Fruit fly (Drosophila melanogaster) whole organism: Measurements from ENCODE around the gene Sec24CD.

Experiments
- CG8478 ChIP-seq: fragments of >200 bp; optimal IDR thresholded peaks from 2 replicates; lab custom pipeline; 2018; ENCODE audit warnings: inconsistent platforms
- Dll ChIP-seq: fragments of >200 bp; optimal IDR thresholded peaks from 2 replicates; lab custom pipeline; 2017
- EcR ChIP-seq, 2 experiments: fragments of >200 bp; optimal IDR thresholded peaks; 2 replicates each; lab custom pipeline; 2017; ENCODE audit warnings: missing biosample characterization in 2 of 2, missing genetic modification characterization in 2 of 2, missing genetic modification reagents in 2 of 2
- pan ChIP-seq: fragments of >200 bp; optimal IDR thresholded peaks from 2 replicates; lab custom pipeline; 2017
- psq ChIP-seq: fragments of >200 bp; optimal IDR thresholded peaks from 2 replicates; lab custom pipeline; 2017
- usp ChIP-seq: fragments of >200 bp; optimal IDR thresholded peaks from 2 replicates; lab custom pipeline; 2017; ENCODE audit warnings: missing biosample characterization, missing genetic modification characterization, mixed read lengths

Sec24CD gene

DNA sequence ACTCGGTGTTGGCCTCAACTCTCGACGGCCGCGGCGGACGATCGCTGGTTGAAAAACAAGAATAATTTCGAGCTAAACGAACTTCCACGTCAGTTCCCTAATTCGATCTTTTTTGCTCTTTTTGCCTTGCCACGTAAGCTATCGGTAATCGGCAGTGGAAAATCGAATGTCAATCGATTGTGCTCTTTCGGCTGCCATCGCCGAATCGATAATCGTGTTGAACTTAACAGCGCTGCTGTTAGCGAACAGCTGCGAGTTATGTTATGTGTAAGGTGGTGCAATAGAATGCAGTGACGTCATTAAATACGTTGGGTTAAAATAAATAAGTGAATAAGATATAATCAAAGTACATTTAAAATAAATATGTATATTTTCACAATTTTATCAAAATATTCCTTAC is at the start of gene Sec24CD:
Gene Sec24CD, minus strand, starts transcription at position 123 of the 400 bp plus-strand sequence.
- no peak for TF ChIP-seq pan (lab: Kevin White, UChicago)
- TF ChIP-seq EcR (GFP tag; optimal IDR thresholded peaks at IDR 0.05; lab: Kevin White, UChicago), result no peak
- no peak for TF ChIP-seq psq (lab: Kevin White, UChicago)

- TF ChIP-seq Dll, result no peak
- TF ChIP-seq psq (lab: Kevin White, UChicago), result no peak
- no peak for TF ChIP-seq EcR (GFP tag; optimal IDR thresholded peaks at IDR 0.05; lab: Kevin White, UChicago)
- TF ChIP-seq pan (lab: Kevin White, UChicago), result no peak
- no peak for TF ChIP-seq CG8478 (lab: Kevin White, UChicago)
- no peak for TF ChIP-seq usp
These were observed 48.2 kb upstream of the Sec24CD start, which contains the start of gene CG4271 for dm6 chr2L:2284863-2285262. TSS of gene CG4271 (plus strand) at chr2L:2285163.

- TF ChIP-seq psq (lab: Kevin White, UChicago), result no peak
- TF ChIP-seq EcR (GFP tag; optimal IDR thresholded peaks at IDR 0.05; lab: Kevin White, UChicago), result no peak
- no peak for TF ChIP-seq Dll
- TF ChIP-seq CG8478 (lab: Kevin White, UChicago), result no peak
- TF ChIP-seq pan (lab: Kevin White, UChicago), result no peak
- TF ChIP-seq usp, result no peak
These were observed 32.4 kb upstream of the Sec24CD start, which contains the start of gene CG17242 for dm6 chr2L:2269040-2269439. TSS of gene CG17242 (minus strand) at chr2L:2269140.

DNA sequence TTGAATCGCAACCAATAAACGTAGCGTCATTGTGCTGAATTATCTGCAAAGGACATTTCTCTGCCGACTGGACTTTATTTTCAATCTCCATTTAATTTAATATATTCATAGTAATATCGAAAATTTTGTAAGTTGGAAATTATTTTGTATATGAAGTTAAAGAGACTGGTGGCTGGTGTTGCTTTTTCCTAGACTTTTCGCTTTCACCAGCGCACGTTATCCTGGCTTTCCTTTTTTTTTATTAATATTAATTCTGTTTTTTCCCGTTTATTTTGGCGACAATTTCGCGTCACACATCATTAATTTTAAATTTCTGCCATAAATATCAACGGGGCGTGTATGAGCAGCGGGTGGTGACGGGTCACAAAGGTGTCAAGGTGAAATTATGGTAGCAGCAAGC is 28.6 kb upstream of the Sec24CD start, which contains the start of gene CG34049:
Gene CG34049, minus strand, starts transcription at position 101 of the 400 bp plus-strand sequence.
- no peak for TF ChIP-seq EcR (GFP tag; optimal IDR thresholded peaks at IDR 0.05; lab: Kevin White, UChicago)

DNA sequence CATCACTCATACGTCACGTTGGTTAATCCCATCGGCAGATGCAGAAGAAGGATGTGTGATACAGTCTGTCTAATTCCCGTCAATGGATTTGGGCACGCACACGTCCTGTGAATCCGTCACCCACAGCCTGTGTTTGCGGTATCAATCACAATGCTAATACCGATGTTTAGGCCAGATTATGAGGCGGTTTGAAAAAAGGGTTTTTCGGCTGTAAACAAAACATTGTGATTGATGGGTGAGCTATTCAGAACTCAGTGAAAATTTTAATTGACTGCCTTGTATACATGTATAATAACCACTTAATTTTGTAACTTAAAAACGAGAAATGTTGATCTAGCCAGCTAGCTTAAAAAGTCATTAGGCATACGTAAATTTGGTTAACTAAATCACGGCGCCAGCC is 26.5 kb upstream of the Sec24CD start, which contains the start of gene CG4270:
Gene CG4270, plus strand, starts transcription at position 301 of the 400 bp plus-strand sequence.
- TF ChIP-seq Dll (no peak), pan (lab: Kevin White, UChicago) (no peak), CG8478 (lab: Kevin White, UChicago) (no peak), EcR (GFP tag; optimal IDR thresholded peaks at IDR 0.05; lab: Kevin White, UChicago) (no peak), usp (no peak), psq (lab: Kevin White, UChicago) (no peak)

dm6 chr2L:2254950-2255349 is 18.3 kb upstream of the Sec24CD start, which contains the start of gene Send1:
TSS of gene Send1 (minus strand) at chr2L:2255050.
- no peak for TF ChIP-seq EcR (GFP tag; optimal IDR thresholded peaks at IDR 0.05; lab: Kevin White, UChicago)
- no peak for TF ChIP-seq psq (lab: Kevin White, UChicago)
- TF ChIP-seq usp, result no peak
- no peak for TF ChIP-seq pan (lab: Kevin White, UChicago)
- TF ChIP-seq Dll, result no peak
- no peak for TF ChIP-seq CG8478 (lab: Kevin White, UChicago)

- TF ChIP-seq Dll (no peak), psq (lab: Kevin White, UChicago) (no peak), CG8478 (lab: Kevin White, UChicago) (no peak), EcR (GFP tag; optimal IDR thresholded peaks at IDR 0.05; lab: Kevin White, UChicago) (no peak), usp (no peak), pan (lab: Kevin White, UChicago) (no peak)
These were observed 16.1 kb upstream of the Sec24CD start, which contains the start of gene CG17234 for dm6 chr2L:2252745-2253144. TSS of gene CG17234 (plus strand) at chr2L:2253045.

DNA sequence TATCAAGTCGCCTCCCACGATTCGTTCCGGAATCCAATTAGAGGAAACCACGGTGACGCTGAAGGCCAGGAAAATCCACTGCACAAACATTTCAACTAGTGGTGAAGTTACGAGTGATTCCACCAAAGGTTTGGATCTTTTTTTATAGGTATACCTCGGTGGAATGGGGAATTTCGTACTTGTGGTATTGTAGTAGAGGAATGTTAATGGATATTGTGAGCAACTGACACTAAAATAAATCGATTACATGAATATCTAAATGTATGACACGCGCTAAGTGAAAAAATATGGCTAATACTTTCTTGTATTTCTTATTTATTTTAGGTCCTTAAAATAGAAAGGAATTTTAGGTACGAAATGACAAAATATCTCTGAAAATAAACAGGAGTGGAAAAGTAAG is 15.6 kb upstream of the Sec24CD start, which contains the start of gene CG17239:
Gene CG17239, minus strand, starts transcription at position 101 of the 400 bp plus-strand sequence.
- TF ChIP-seq psq (lab: Kevin White, UChicago), result no peak
- TF ChIP-seq CG8478 (lab: Kevin White, UChicago), result no peak
- TF ChIP-seq pan (lab: Kevin White, UChicago), result no peak
- TF ChIP-seq EcR (GFP tag; optimal IDR thresholded peaks at IDR 0.05; lab: Kevin White, UChicago), result no peak
- no peak for TF ChIP-seq Dll
- TF ChIP-seq usp, result no peak

dm6 chr2L:2251175-2251574 is 14.5 kb upstream of the Sec24CD start, which contains the start of gene Ser12:
TSS of gene Ser12 (minus strand) at chr2L:2251275.
- TF ChIP-seq psq (lab: Kevin White, UChicago) (no peak), pan (lab: Kevin White, UChicago) (no peak), usp (no peak), Dll (no peak), CG8478 (lab: Kevin White, UChicago) (no peak)

dm6 chr2L:2249578-2249977 is 12.9 kb upstream of the Sec24CD start:
- TF ChIP-seq psq (lab: Kevin White, UChicago) (no peak), EcR (GFP tag; optimal IDR thresholded peaks at IDR 0.05; lab: Kevin White, UChicago) (no peak), Dll (no peak), CG8478 (lab: Kevin White, UChicago) (no peak)

dm6 chr2L:2242783-2243182 is 6.1 kb upstream of the Sec24CD start:
- TF ChIP-seq EcR (GFP tag; optimal IDR thresholded peaks at IDR 0.05; lab: Kevin White, UChicago) (no peak), CG8478 (lab: Kevin White, UChicago) (no peak), pan (lab: Kevin White, UChicago) (no peak), Dll (no peak), psq (lab: Kevin White, UChicago) (no peak), usp (no peak)

dm6 chr2L:2242139-2242538 is 5.5 kb upstream of the Sec24CD start, which contains the start of gene CG4267:
TSS of gene CG4267 (plus strand) at chr2L:2242378.
- TF ChIP-seq psq (lab: Kevin White, UChicago) (no peak), Dll (peak; percentile 96), CG8478 (lab: Kevin White, UChicago) (no peak), pan (lab: Kevin White, UChicago) (no peak), EcR (GFP tag; optimal IDR thresholded peaks at IDR 0.05; lab: Kevin White, UChicago) (peak in 1 of 2 experiments; percentile 42)

dm6 chr2L:2240493-2240892 is 3.8 kb upstream of the Sec24CD start, which contains the start of gene Tengl1:
TSS of gene Tengl1 (minus strand) at chr2L:2240593.
- TF ChIP-seq CG8478 (lab: Kevin White, UChicago), result no peak
- no peak for TF ChIP-seq pan (lab: Kevin White, UChicago)
- no peak for TF ChIP-seq Dll
